Worm (Caenorhabditis elegans) whole organism, L4 larva: ENCODE results near the gene D1044.7.

Experiments
- D1046.2 ChIP-seq: fragments of 200-800 bp; sonication (Bioruptor generic); IDR thresholded peaks from 2 replicates; pipeline ENCODE4 v1.3.6; 2022; ENCODE audit warnings: missing genetic modification characterization, missing compliant biosample characterization
- F37D6.2 ChIP-seq: sonication (generic microtip); optimal IDR thresholded peaks from 2 replicates; lab custom pipeline; 2016; ENCODE audit warnings: mild to moderate bottlenecking, missing genetic modification characterization, missing compliant biosample characterization
- F44E2.7 ChIP-seq: fragments of 200-800 bp; sonication (Bioruptor generic); IDR thresholded peaks from 2 replicates; pipeline ENCODE4 v2.1.2; 2022; ENCODE audit warnings: missing genetic modification characterization, missing compliant biosample characterization
- T20F7.1 ChIP-seq: fragments of 200-800 bp; sonication (Bioruptor generic); optimal IDR thresholded peaks from 2 replicates; lab custom pipeline; 2018; ENCODE audit warnings: mild to moderate bottlenecking, missing genetic modification characterization, missing compliant biosample characterization
- T26A8.4 ChIP-seq: fragments of 200-800 bp; sonication (Bioruptor generic); IDR thresholded peaks from 2 replicates; pipeline ENCODE4 v1.3.6; 2022; ENCODE audit warnings: missing genetic modification characterization, missing compliant biosample characterization
- Y5F2A.4 ChIP-seq: fragments of 200-800 bp; sonication (Bioruptor generic); optimal IDR thresholded peaks from 2 replicates; lab custom pipeline; 2018; ENCODE audit warnings: mild to moderate bottlenecking, missing genetic modification characterization, missing compliant biosample characterization
- arid-1 ChIP-seq: fragments of 200-800 bp; sonication (Bioruptor generic); conservative IDR thresholded peaks from 2 replicates; pipeline ENCODE4 v1.3.6; 2022; ENCODE audit warnings: missing genetic modification reagents, missing genetic modification characterization, missing compliant biosample characterization
- ceh-28 ChIP-seq: fragments of 150-350 bp; optimal IDR thresholded peaks from 2 replicates; lab custom pipeline; 2014; ENCODE audit warnings: missing biosample characterization, missing genetic modification reagents, missing genetic modification characterization
- ces-1 ChIP-seq: fragments of 150-350 bp; sonication (generic microtip); optimal IDR thresholded peaks from 4 replicates; lab custom pipeline; 2014; ENCODE audit warnings: missing biosample characterization, missing genetic modification reagents, missing genetic modification characterization
- cey-2 ChIP-seq: sonication (generic microtip); optimal IDR thresholded peaks from 3 replicates; lab custom pipeline; 2017; ENCODE audit warnings: missing genetic modification characterization, mild to moderate bottlenecking, missing compliant biosample characterization, antibody characterized with exemption, borderline replicate concordance; ENCODE audit not compliant: insufficient read depth
- ctbp-1 ChIP-seq: fragments of 200-800 bp; sonication (Bioruptor generic); IDR thresholded peaks from 2 replicates; pipeline ENCODE4 v1.3.6; 2022; ENCODE audit warnings: missing genetic modification reagents, missing genetic modification characterization, missing compliant biosample characterization
- daf-16 ChIP-seq, 3 experiments: sonication (generic microtip); optimal IDR thresholded peaks; 2 replicates each; lab custom pipeline; 2016 to 2017; ENCODE audit warnings: missing genetic modification characterization in 3 of 3, missing genetic modification reagents in 3 of 3, mild to moderate bottlenecking in 2 of 3, missing compliant biosample characterization in 2 of 3, missing biosample characterization in 1 of 3, moderate library complexity in 1 of 3
- daf-19 ChIP-seq: fragments of 200-800 bp; sonication (Bioruptor generic); conservative IDR thresholded peaks from 2 replicates; pipeline ENCODE4 v1.3.6; 2022; ENCODE audit warnings: missing genetic modification characterization, missing compliant biosample characterization
- dmd-6 ChIP-seq: fragments of 200-800 bp; sonication (Bioruptor generic); IDR thresholded peaks from 2 replicates; pipeline ENCODE4 v1.3.6; 2022; ENCODE audit warnings: missing genetic modification reagents, missing genetic modification characterization, missing compliant biosample characterization
- dmd-8 ChIP-seq: fragments of 200-800 bp; sonication (Bioruptor generic); IDR thresholded peaks from 2 replicates; pipeline ENCODE4 v1.3.6; 2022; ENCODE audit warnings: missing genetic modification characterization, missing compliant biosample characterization
- dmd-9 ChIP-seq: fragments of 200-800 bp; sonication (Bioruptor generic); IDR thresholded peaks from 2 replicates; pipeline ENCODE4 v1.3.6; 2022; ENCODE audit warnings: missing genetic modification reagents, missing genetic modification characterization, missing compliant biosample characterization
- duxl-1 ChIP-seq: sonication (generic microtip); optimal IDR thresholded peaks from 2 replicates; lab custom pipeline; 2016; ENCODE audit warnings: mild to moderate bottlenecking, missing genetic modification characterization, moderate library complexity, missing compliant biosample characterization; ENCODE audit not compliant: poor library complexity
- dve-1 ChIP-seq: sonication (generic microtip); optimal IDR thresholded peaks from 2 replicates; lab custom pipeline; 2017; ENCODE audit warnings: antibody characterized with exemption, mild to moderate bottlenecking, missing genetic modification characterization, missing compliant biosample characterization; ENCODE audit not compliant: insufficient read depth
- fkh-10 ChIP-seq: fragments of 150-350 bp; optimal IDR thresholded peaks from 2 replicates; lab custom pipeline; 2014; ENCODE audit warnings: missing biosample characterization, missing genetic modification reagents, missing genetic modification characterization
- fos-1 ChIP-seq: fragments of 150-350 bp; optimal IDR thresholded peaks from 2 replicates; lab custom pipeline; 2014; ENCODE audit warnings: missing biosample characterization, missing genetic modification characterization
- hif-1 ChIP-seq, 2 experiments: sonication (generic microtip); optimal IDR thresholded peaks; 2 replicates each; lab custom pipeline; 2016 to 2017; ENCODE audit warnings: missing compliant biosample characterization in 2 of 2, missing genetic modification characterization in 2 of 2, missing genetic modification reagents in 2 of 2, missing genotype in 2 of 2, mild to moderate bottlenecking in 1 of 2
- hlh-11 ChIP-seq: fragments of 200-800 bp; sonication (Bioruptor generic); optimal IDR thresholded peaks from 2 replicates; lab custom pipeline; 2018; ENCODE audit warnings: mild to moderate bottlenecking, missing genetic modification characterization, missing compliant biosample characterization
- hlh-30 ChIP-seq: sonication (generic microtip); optimal IDR thresholded peaks from 2 replicates; lab custom pipeline; 2017; ENCODE audit warnings: antibody characterized with exemption, mild to moderate bottlenecking, missing genetic modification characterization, missing compliant biosample characterization; ENCODE audit not compliant: insufficient read depth
- hmg-1.1 ChIP-seq: fragments of 200-800 bp; sonication (Bioruptor generic); IDR thresholded peaks from 2 replicates; pipeline ENCODE4 v1.3.6; 2022; ENCODE audit warnings: missing genetic modification reagents, missing genetic modification characterization, missing compliant biosample characterization
- lim-7 ChIP-seq: fragments of 200-800 bp; sonication (Bioruptor generic); IDR thresholded peaks from 2 replicates; pipeline ENCODE4 v1.3.6; 2022; ENCODE audit warnings: missing genetic modification characterization, missing compliant biosample characterization
- lin-1 ChIP-seq: fragments of 200-800 bp; sonication (Bioruptor generic); IDR thresholded peaks from 2 replicates; pipeline ENCODE4 v1.3.6; 2022; ENCODE audit warnings: missing genetic modification reagents, missing genetic modification characterization, missing compliant biosample characterization
- lin-38 ChIP-seq: fragments of 200-800 bp; sonication (Bioruptor generic); IDR thresholded peaks from 2 replicates; pipeline ENCODE4 v1.3.6; 2022; ENCODE audit warnings: missing genetic modification reagents, missing genetic modification characterization, missing compliant biosample characterization
- lir-3 ChIP-seq: sonication (generic microtip); optimal IDR thresholded peaks from 2 replicates; lab custom pipeline; 2016; ENCODE audit warnings: mild to moderate bottlenecking, missing genetic modification characterization, missing compliant biosample characterization
- lsy-2 ChIP-seq, 2 experiments: fragments of 150-350 bp in 1 of 2; sonication (generic microtip) in 1 of 2; optimal IDR thresholded peaks; 2 replicates each; lab custom pipeline; 2014 to 2017; ENCODE audit warnings: missing biosample characterization in 2 of 2, missing genetic modification characterization in 2 of 2
- madf-9 ChIP-seq: fragments of 200-800 bp; sonication (Bioruptor generic); conservative IDR thresholded peaks from 2 replicates; pipeline ENCODE4 v1.3.6; 2022; ENCODE audit warnings: missing genetic modification reagents, missing genetic modification characterization, missing compliant biosample characterization
- mep-1 ChIP-seq: fragments of 150-350 bp; sonication (generic microtip); optimal IDR thresholded peaks from 3 replicates; lab custom pipeline; 2014; ENCODE audit warnings: missing biosample characterization, missing genetic modification characterization
- nhr-10 ChIP-seq: fragments of 150-350 bp; optimal IDR thresholded peaks from 2 replicates; lab custom pipeline; 2014; ENCODE audit warnings: missing biosample characterization, missing genetic modification characterization
- nhr-102 ChIP-seq: sonication (generic microtip); optimal IDR thresholded peaks from 2 replicates; lab custom pipeline; 2016; ENCODE audit warnings: mild to moderate bottlenecking, missing genetic modification characterization, moderate library complexity, missing compliant biosample characterization
- nhr-237 ChIP-seq: sonication (generic microtip); optimal IDR thresholded peaks from 2 replicates; lab custom pipeline; 2017; ENCODE audit warnings: missing biosample characterization, missing genetic modification characterization
- nhr-42 ChIP-seq: fragments of 200-800 bp; sonication (Bioruptor generic); IDR thresholded peaks from 2 replicates; pipeline ENCODE4 v1.3.6; 2022; ENCODE audit warnings: missing genetic modification characterization, missing compliant biosample characterization
- nhr-48 ChIP-seq: sonication (generic microtip); optimal IDR thresholded peaks from 2 replicates; lab custom pipeline; 2016; ENCODE audit warnings: mild to moderate bottlenecking, missing genetic modification characterization, missing compliant biosample characterization
- nhr-6 ChIP-seq: fragments of 150-350 bp; optimal IDR thresholded peaks from 2 replicates; lab custom pipeline; 2014; ENCODE audit warnings: missing biosample characterization, missing genetic modification characterization
- pha-4 ChIP-seq, 2 experiments: fragments of 150-350 bp in 1 of 2; fragments of 200-800 bp in 1 of 2; sonication (Bioruptor generic) in 1 of 2; IDR thresholded peaks in 1 of 2; optimal IDR thresholded peaks in 1 of 2; 2 replicates each; pipeline versions ENCODE4 v1.3.6 to Lab custom; 2014 to 2022; ENCODE audit warnings: missing genetic modification characterization in 2 of 2, missing genetic modification reagents in 2 of 2, missing biosample characterization in 1 of 2, missing compliant biosample characterization in 1 of 2
- php-3 ChIP-seq: fragments of 200-800 bp; sonication (Bioruptor generic); IDR thresholded peaks from 2 replicates; pipeline ENCODE4 v1.3.6; 2022; ENCODE audit warnings: missing genetic modification reagents, missing genetic modification characterization, missing compliant biosample characterization
- rbr-2 ChIP-seq: sonication (generic microtip); optimal IDR thresholded peaks from 2 replicates; lab custom pipeline; 2016; ENCODE audit warnings: missing genotype, missing genetic modification characterization, missing compliant biosample characterization
- spr-1 ChIP-seq: sonication (generic microtip); optimal IDR thresholded peaks from 2 replicates; lab custom pipeline; 2016; ENCODE audit warnings: mild to moderate bottlenecking, missing genetic modification characterization, missing compliant biosample characterization
- tag-97 ChIP-seq: fragments of 200-800 bp; sonication (Bioruptor generic); IDR thresholded peaks from 2 replicates; pipeline ENCODE4 v1.3.6; 2022; ENCODE audit warnings: missing genetic modification characterization, missing compliant biosample characterization
- unc-62 ChIP-seq, 3 experiments: fragments of 150-350 bp in 1 of 3; sonication (generic microtip); optimal IDR thresholded peaks in 2 of 3; peaks in 1 of 3; 1 replicate in 1 of 3; 2 replicates in 2 of 3; lab custom pipeline; 2014 to 2017; ENCODE audit warnings: missing biosample characterization in 3 of 3, missing genetic modification characterization in 3 of 3, missing genetic modification reagents in 3 of 3, missing genotype in 1 of 3
- zag-1 ChIP-seq: fragments of 150-350 bp; optimal IDR thresholded peaks from 2 replicates; lab custom pipeline; 2014; ENCODE audit warnings: missing biosample characterization, missing genetic modification characterization
- zfp-3 ChIP-seq: fragments of 200-800 bp; sonication (Bioruptor generic); conservative IDR thresholded peaks from 2 replicates; pipeline ENCODE4 v1.3.6; 2022; ENCODE audit warnings: missing genetic modification reagents, missing genetic modification characterization, missing compliant biosample characterization
- zip-11 ChIP-seq: fragments of 200-800 bp; sonication (Bioruptor generic); IDR thresholded peaks from 2 replicates; pipeline ENCODE4 v1.3.6; 2022; ENCODE audit warnings: missing genetic modification characterization, missing compliant biosample characterization
- zip-2 ChIP-seq: fragments of 150-350 bp; optimal IDR thresholded peaks from 2 replicates; lab custom pipeline; 2014; ENCODE audit warnings: missing biosample characterization, missing genetic modification characterization

D1044.7 gene

ce11 chrIII:5554884-5555500 lies 46.4 kb upstream of the D1044.7 start, which contains the start of the genes nmad-1 and hach-1:
Gene nmad-1 (minus strand): TSS chrIII:5554934.
Gene hach-1 (plus strand): TSS chrIII:5555450.
- TF ChIP-seq lim-7 (GFP tag; lab: Robert Waterston, UW) (no peak), Y5F2A.4 (GFP tag; lab: Kevin White, UChicago) (no peak), unc-62 (GFP tag; optimal IDR thresholded peaks at IDR 0.05 in 1 of 2; lab: Kevin White, UChicago) (no peak), unc-62 (tag; optimal IDR thresholded peaks at IDR 0.05; lab: Kevin White, UChicago) (no peak), fkh-10 (GFP tag; lab: Kevin White, UChicago) (peak; percentile 36), lin-38 (peak; percentile 79), dmd-9 (GFP tag; lab: Robert Waterston, UW) (no peak), pha-4 (GFP tag; IDR thresholded peaks at IDR 0.05; lab: Robert Waterston, UW) (peak; percentile 87), pha-4 (tag; optimal IDR thresholded peaks at IDR 0.05; lab: Kevin White, UChicago) (no peak), mep-1 (tag; lab: Kevin White, UChicago) (peak; percentile 87), D1046.2 (no peak), ceh-28 (tag; lab: Kevin White, UChicago) (peak; percentile 34), spr-1 (tag; lab: Kevin White, UChicago) (peak; percentile 34), cey-2 (no peak), T26A8.4 (GFP tag; lab: Robert Waterston, UW) (peak; percentile 65; the same call in 1 of the 2 replicates), ctbp-1 (peak; percentile 58), php-3 (GFP tag; lab: Robert Waterston, UW) (0 out of 2 replicates have a peak, but pooled peaks have one; percentile 46), daf-19 (GFP tag; lab: Robert Waterston, UW) (0 out of 2 replicates have a peak, but pooled peaks have one; percentile 48), zip-2 (tag; lab: Kevin White, UChicago) (no peak), arid-1 (GFP tag; lab: Robert Waterston, UW) (0 out of 2 replicates have a peak, but pooled peaks have one; percentile 47), lsy-2 (tag; optimal IDR thresholded peaks at IDR 0.05; lab: Kevin White, UChicago) (peak in 1 of 2 experiments; percentile 81), nhr-6 (tag; lab: Kevin White, UChicago) (peak; percentile 48), ces-1 (GFP tag; lab: Kevin White, UChicago) (peak; percentile 82), zip-11 (no peak), zag-1 (tag; lab: Kevin White, UChicago) (no peak), hlh-30 (tag; lab: Kevin White, UChicago) (peak; percentile 51), fos-1 (tag; lab: Kevin White, UChicago) (no peak), madf-9 (0 out of 2 replicates have a peak, but pooled peaks have one; percentile 34), zfp-3 (no peak), daf-16 (GFP tag; optimal IDR thresholded peaks at IDR 0.05; lab: Kevin White, UChicago) (peak; percentile 18 to 49), daf-16 (tag; optimal IDR thresholded peaks at IDR 0.05; lab: Kevin White, UChicago) (peak; percentile 48), dmd-8 (GFP tag; lab: Robert Waterston, UW) (no peak), dmd-6 (no peak), T20F7.1 (GFP tag; lab: Kevin White, UChicago) (peak; percentile 64), duxl-1 (peak; percentile 89), hlh-11 (peak; percentile 67), tag-97 (no peak), nhr-102 (tag; lab: Kevin White, UChicago) (peak; percentile 68), hmg-1.1 (GFP tag; lab: Robert Waterston, UW) (peak; percentile 80), lin-1 (GFP tag; lab: Robert Waterston, UW) (peak; percentile 64; the same call in 1 of the 2 replicates), hif-1 (tag; optimal IDR thresholded peaks at IDR 0.05; lab: Kevin White, UChicago) (peak in 1 of 2 experiments; percentile 67), rbr-2 (peak; percentile 75), nhr-42 (GFP tag; lab: Robert Waterston, UW) (0 out of 2 replicates have a peak, but pooled peaks have one; percentile 46), F44E2.7 (GFP tag; lab: Robert Waterston, UW) (no peak), dve-1 (tag; lab: Kevin White, UChicago) (peak; percentile 79), nhr-10 (tag; lab: Kevin White, UChicago) (peak; percentile 42), F37D6.2 (peak; percentile 26), nhr-48 (tag; lab: Kevin White, UChicago) (peak; percentile 69), lir-3 (tag; lab: Kevin White, UChicago) (no peak), nhr-237 (tag; lab: Kevin White, UChicago) (no peak)
